Worm (Caenorhabditis elegans): Measurements from ENCODE around the gene ZK1193.2.
A peak's percentile ranks its signal among the peaks of the same experiment; 100 is the strongest.

ZK1193.2 gene

ce11 chrX:388728-389127, 36.7 kb downstream of the ZK1193.2 start, which contains the start of gene ceh-93:
TSS of gene ceh-93 (minus strand) at chrX:388797.
- TF ChIP-seq ets-7 (tag; optimal IDR thresholded peaks at IDR 0.05) (no peak), aly-1 (tag; optimal IDR thresholded peaks at IDR 0.05) (no peak), pes-1 (GFP tag; IDR thresholded peaks at IDR 0.05) (no peak), tbx-37 (GFP tag; conservative IDR thresholded peaks at IDR 0.05) (no peak), ama-1 (optimal IDR thresholded peaks at IDR 0.05) (no peak), flt-1 (GFP tag; IDR thresholded peaks at IDR 0.05) (no peak), F13C5.2 (tag; optimal IDR thresholded peaks at IDR 0.05) (no peak), ceh-36 (tag; optimal IDR thresholded peaks at IDR 0.05) (no peak), scrt-1 (GFP tag; IDR thresholded peaks at IDR 0.05) (no peak), tra-4 (tag; optimal IDR thresholded peaks at IDR 0.05) (no peak), ceh-13 (GFP tag; optimal IDR thresholded peaks at IDR 0.05) (no peak), hmbx-1 (tag; optimal IDR thresholded peaks at IDR 0.05) (no peak)

ce11 chrX:382692-383091, 42.7 kb downstream of the ZK1193.2 start, which contains the start of gene ife-2:
TSS of gene ife-2 (minus strand) at chrX:382709.
- TF ChIP-seq sea-1 (GFP tag; conservative IDR thresholded peaks at IDR 0.05): no peak
- no peak for TF ChIP-seq ama-1 (optimal IDR thresholded peaks at IDR 0.05)
- TF ChIP-seq ceh-13 (GFP tag; optimal IDR thresholded peaks at IDR 0.05): no peak
- TF ChIP-seq tra-4 (tag; optimal IDR thresholded peaks at IDR 0.05): no peak
- peak; percentile 50 for TF ChIP-seq F13C5.2 (tag; optimal IDR thresholded peaks at IDR 0.05)
- no peak for TF ChIP-seq B0310.2 (tag; optimal IDR thresholded peaks at IDR 0.05)
- TF ChIP-seq hmbx-1 (tag; optimal IDR thresholded peaks at IDR 0.05): no peak
- TF ChIP-seq hnd-1 (tag; optimal IDR thresholded peaks at IDR 0.05): no peak
- no peak for TF ChIP-seq flt-1 (GFP tag; IDR thresholded peaks at IDR 0.05)
- TF ChIP-seq ets-7 (tag; optimal IDR thresholded peaks at IDR 0.05): no peak
- TF ChIP-seq hmg-4 (GFP tag; optimal IDR thresholded peaks at IDR 0.05): peak; percentile 57

DNA sequence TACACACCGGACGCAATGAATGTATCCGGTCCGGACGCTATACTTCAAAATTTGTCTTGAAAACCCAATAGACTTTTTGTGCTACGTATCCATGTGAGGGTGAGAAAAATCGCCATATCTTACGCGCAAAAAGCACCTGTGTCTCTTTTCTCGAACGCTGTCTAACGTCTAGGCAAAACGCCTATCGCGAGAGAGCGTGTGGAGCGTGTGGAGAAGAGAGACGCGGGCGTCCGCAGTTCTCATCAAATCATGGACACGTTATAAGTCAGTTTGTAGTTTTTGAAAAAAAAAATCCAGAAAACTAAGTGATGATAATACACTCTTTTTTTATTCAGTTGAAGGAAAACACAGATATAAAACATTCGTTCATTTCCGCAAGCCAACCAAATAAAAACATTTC, 44.4 kb downstream of the ZK1193.2 start:
- TF ChIP-seq tbx-37 (GFP tag; conservative IDR thresholded peaks at IDR 0.05) (no peak), pes-1 (GFP tag; IDR thresholded peaks at IDR 0.05) (no peak)

DNA sequence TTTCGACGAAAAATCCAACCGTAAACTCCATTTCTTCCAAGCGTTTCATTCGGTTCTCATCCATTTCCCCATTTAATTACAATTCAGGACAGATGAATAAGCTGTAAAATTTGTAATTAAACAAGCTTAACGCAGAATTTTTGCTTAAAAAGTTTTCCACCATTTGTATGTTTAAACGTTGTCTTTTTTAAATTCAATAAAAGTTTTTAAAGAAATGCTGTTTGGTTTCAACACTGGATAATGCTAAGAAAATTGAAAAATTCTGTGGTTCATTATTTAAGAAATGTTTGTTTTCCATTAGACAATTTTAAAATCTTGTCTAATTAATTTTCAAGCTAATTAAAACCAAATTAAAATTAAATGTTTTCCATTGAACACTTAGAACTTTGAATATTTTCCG, 44.9 kb downstream of the ZK1193.2 start, which contains the start of gene R04A9.3:
Gene R04A9.3 (minus strand): TSS at position 101 of the 400 bp plus-strand sequence.
- TF ChIP-seq tra-4 (tag; optimal IDR thresholded peaks at IDR 0.05) (no peak), tbx-37 (GFP tag; conservative IDR thresholded peaks at IDR 0.05) (no peak), flt-1 (GFP tag; IDR thresholded peaks at IDR 0.05) (no peak), B0310.2 (tag; optimal IDR thresholded peaks at IDR 0.05) (no peak)

DNA sequence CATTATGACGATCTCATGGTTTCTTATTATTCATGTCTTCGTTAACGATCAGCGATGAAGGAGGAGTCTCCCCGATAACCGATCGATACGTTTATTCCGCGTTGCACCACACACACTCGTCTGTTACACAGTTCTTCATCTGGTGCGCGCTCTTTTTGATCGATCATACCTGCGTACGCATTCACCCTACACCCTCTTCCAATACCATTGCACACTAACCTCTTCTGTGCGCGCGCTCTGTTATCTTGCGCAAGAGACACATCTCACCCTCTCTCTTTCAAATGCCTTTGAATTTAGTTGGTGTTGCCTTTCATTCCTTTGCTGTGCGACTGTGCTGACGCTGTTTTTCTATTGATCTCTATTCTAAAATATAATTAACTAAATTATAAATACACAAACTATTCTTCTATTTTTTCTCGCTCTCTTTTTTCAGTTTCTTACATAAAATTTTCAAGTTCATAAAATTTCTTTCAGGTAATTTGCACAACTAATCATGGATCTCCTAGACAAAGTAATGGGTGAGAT, 53.6 kb downstream of the ZK1193.2 start, which contains the start of gene nrde-3:
Gene nrde-3 (plus strand): TSS at position 475 of the 525 bp plus-strand sequence.
- TF ChIP-seq hmg-4 (GFP tag; optimal IDR thresholded peaks at IDR 0.05): no peak
- no peak for TF ChIP-seq pes-1 (GFP tag; IDR thresholded peaks at IDR 0.05)
- no peak for TF ChIP-seq ceh-36 (tag; optimal IDR thresholded peaks at IDR 0.05)
- no peak for TF ChIP-seq aly-1 (tag; optimal IDR thresholded peaks at IDR 0.05)
- TF ChIP-seq B0310.2 (tag; optimal IDR thresholded peaks at IDR 0.05): no peak
- TF ChIP-seq ceh-13 (GFP tag; optimal IDR thresholded peaks at IDR 0.05): no peak
- no peak for TF ChIP-seq hnd-1 (tag; optimal IDR thresholded peaks at IDR 0.05)
- TF ChIP-seq ama-1 (optimal IDR thresholded peaks at IDR 0.05): no peak
- TF ChIP-seq tra-4 (tag; optimal IDR thresholded peaks at IDR 0.05): no peak
- no peak for TF ChIP-seq tbx-11 (GFP tag; IDR thresholded peaks at IDR 0.05)
- no peak for TF ChIP-seq sea-1 (GFP tag; conservative IDR thresholded peaks at IDR 0.05)
- no peak for TF ChIP-seq F13C5.2 (tag; optimal IDR thresholded peaks at IDR 0.05)
- TF ChIP-seq tbx-37 (GFP tag; conservative IDR thresholded peaks at IDR 0.05): no peak
- TF ChIP-seq hmbx-1 (tag; optimal IDR thresholded peaks at IDR 0.05): no peak
- TF ChIP-seq scrt-1 (GFP tag; IDR thresholded peaks at IDR 0.05): no peak
- TF ChIP-seq flt-1 (GFP tag; IDR thresholded peaks at IDR 0.05): no peak
- no peak for TF ChIP-seq ets-7 (tag; optimal IDR thresholded peaks at IDR 0.05)

ce11 chrX:369923-370322, 55.5 kb downstream of the ZK1193.2 start:
- no peak for TF ChIP-seq tra-4 (tag; optimal IDR thresholded peaks at IDR 0.05)
- no peak for TF ChIP-seq ceh-36 (tag; optimal IDR thresholded peaks at IDR 0.05)
- no peak for TF ChIP-seq ets-7 (tag; optimal IDR thresholded peaks at IDR 0.05)
- no peak for TF ChIP-seq hmg-4 (GFP tag; optimal IDR thresholded peaks at IDR 0.05)
- no peak for TF ChIP-seq tbx-11 (GFP tag; IDR thresholded peaks at IDR 0.05)
- no peak for TF ChIP-seq pes-1 (GFP tag; IDR thresholded peaks at IDR 0.05)
- TF ChIP-seq flt-1 (GFP tag; IDR thresholded peaks at IDR 0.05): no peak
- no peak for TF ChIP-seq ama-1 (optimal IDR thresholded peaks at IDR 0.05)
- no peak for TF ChIP-seq hnd-1 (tag; optimal IDR thresholded peaks at IDR 0.05)
- TF ChIP-seq hmbx-1 (tag; optimal IDR thresholded peaks at IDR 0.05): no peak
- TF ChIP-seq tbx-37 (GFP tag; conservative IDR thresholded peaks at IDR 0.05): no peak
- no peak for TF ChIP-seq B0310.2 (tag; optimal IDR thresholded peaks at IDR 0.05)
- no peak for TF ChIP-seq scrt-1 (GFP tag; IDR thresholded peaks at IDR 0.05)
- TF ChIP-seq aly-1 (tag; optimal IDR thresholded peaks at IDR 0.05): no peak
- TF ChIP-seq F13C5.2 (tag; optimal IDR thresholded peaks at IDR 0.05): no peak
- TF ChIP-seq ceh-13 (GFP tag; optimal IDR thresholded peaks at IDR 0.05): no peak
- no peak for TF ChIP-seq sea-1 (GFP tag; conservative IDR thresholded peaks at IDR 0.05)

ce11 chrX:360479-360878, 65.0 kb downstream of the ZK1193.2 start, which contains the start of gene C04E7.5:
TSS of gene C04E7.5 (plus strand) at chrX:360779.
- TF ChIP-seq hmbx-1 (tag; optimal IDR thresholded peaks at IDR 0.05) (no peak), aly-1 (tag; optimal IDR thresholded peaks at IDR 0.05) (no peak), ceh-36 (tag; optimal IDR thresholded peaks at IDR 0.05) (no peak), B0310.2 (tag; optimal IDR thresholded peaks at IDR 0.05) (no peak), tra-4 (tag; optimal IDR thresholded peaks at IDR 0.05) (no peak), hnd-1 (tag; optimal IDR thresholded peaks at IDR 0.05) (no peak), tbx-11 (GFP tag; IDR thresholded peaks at IDR 0.05) (no peak), tbx-37 (GFP tag; conservative IDR thresholded peaks at IDR 0.05) (no peak), ama-1 (optimal IDR thresholded peaks at IDR 0.05) (no peak), sea-1 (GFP tag; conservative IDR thresholded peaks at IDR 0.05) (no peak), pes-1 (GFP tag; IDR thresholded peaks at IDR 0.05) (no peak), ets-7 (tag; optimal IDR thresholded peaks at IDR 0.05) (no peak)
